Worm (Caenorhabditis elegans) whole organism, young adult: ENCODE results near the gene tbg-1.

ENCODE experiments used
- B0019.2 ChIP-seq: fragments of 200-800 bp; sonication (Bioruptor generic); conservative IDR thresholded peaks from 2 replicates; pipeline ENCODE4 v1.3.6; 2022; ENCODE audit warnings: missing genetic modification reagents, missing genetic modification characterization, missing compliant biosample characterization
- B0261.1 ChIP-seq: sonication (generic microtip); optimal IDR thresholded peaks from 2 replicates; lab custom pipeline; 2016; ENCODE audit warnings: mild to moderate bottlenecking, missing genetic modification characterization, moderate library complexity, missing compliant biosample characterization
- B0336.3 ChIP-seq: fragments of 200-800 bp; sonication (Bioruptor generic); IDR thresholded peaks from 2 replicates; pipeline ENCODE4 v1.3.6; 2022; ENCODE audit warnings: missing genetic modification characterization, missing compliant biosample characterization
- F10E7.11 ChIP-seq: sonication (generic microtip); optimal IDR thresholded peaks from 2 replicates; lab custom pipeline; 2017; ENCODE audit warnings: mild to moderate bottlenecking, missing genetic modification characterization, moderate library complexity, missing compliant biosample characterization
- F23B12.7 ChIP-seq: sonication (generic microtip); optimal IDR thresholded peaks from 2 replicates; lab custom pipeline; 2017; ENCODE audit warnings: missing genetic modification characterization, mild to moderate bottlenecking, missing compliant biosample characterization, antibody characterized with exemption, moderate library complexity; ENCODE audit not compliant: insufficient read depth
- F33H1.4 ChIP-seq: fragments of 200-800 bp; sonication (Bioruptor generic); IDR thresholded peaks from 2 replicates; pipeline ENCODE4 v1.3.6; 2022; ENCODE audit warnings: missing genetic modification reagents, missing genetic modification characterization, missing compliant biosample characterization
- F37B4.10 ChIP-seq: fragments of 200-800 bp; sonication (Bioruptor generic); IDR thresholded peaks from 2 replicates; pipeline ENCODE4 v1.3.6; 2022; ENCODE audit warnings: missing genetic modification characterization, missing compliant biosample characterization
- K12H6.12 ChIP-seq: fragments of 200-800 bp; sonication (Bioruptor generic); optimal IDR thresholded peaks from 2 replicates; lab custom pipeline; 2018; ENCODE audit warnings: mild to moderate bottlenecking, missing genetic modification characterization, missing compliant biosample characterization
- Y53F4B.3 ChIP-seq: fragments of 200-800 bp; sonication (Bioruptor generic); IDR thresholded peaks from 2 replicates; pipeline ENCODE4 v1.3.6; 2022; ENCODE audit warnings: missing genetic modification reagents, missing genetic modification characterization, missing compliant biosample characterization
- ama-1 ChIP-seq, 3 experiments: fragments of 150-350 bp in 1 of 3; sonication (generic microtip) in 2 of 3; optimal IDR thresholded peaks; 2 replicates each; lab custom pipeline; 2014 to 2018; ENCODE audit warnings: missing biosample characterization in 2 of 3, missing genetic modification characterization in 2 of 3, missing genetic modification reagents in 2 of 3
- atf-7 ChIP-seq: sonication (generic microtip); optimal IDR thresholded peaks from 2 replicates; lab custom pipeline; 2017; ENCODE audit warnings: mild to moderate bottlenecking, missing genetic modification characterization, missing compliant biosample characterization
- attf-5 ChIP-seq: fragments of 200-800 bp; sonication (Bioruptor generic); optimal IDR thresholded peaks from 2 replicates; lab custom pipeline; 2018; ENCODE audit warnings: mild to moderate bottlenecking, missing genetic modification characterization, missing compliant biosample characterization
- attf-6 ChIP-seq: fragments of 200-800 bp; sonication (Bioruptor generic); IDR thresholded peaks from 2 replicates; pipeline ENCODE4 v1.3.6; 2022; ENCODE audit warnings: missing genetic modification reagents, missing genetic modification characterization, missing compliant biosample characterization
- cebp-1 ChIP-seq, 2 experiments: fragments of 200-800 bp in 1 of 2; sonication (Bioruptor generic) in 1 of 2; sonication (generic microtip) in 1 of 2; IDR thresholded peaks in 1 of 2; optimal IDR thresholded peaks in 1 of 2; 2 replicates each; pipeline versions ENCODE4 v1.3.6 to Lab custom; 2017 to 2022; ENCODE audit warnings: missing compliant biosample characterization in 2 of 2, missing genetic modification characterization in 2 of 2, mild to moderate bottlenecking in 1 of 2, missing genetic modification reagents in 1 of 2, moderate library complexity in 1 of 2
- ceh-27 ChIP-seq: fragments of 200-800 bp; sonication (Bioruptor generic); optimal IDR thresholded peaks from 2 replicates; lab custom pipeline; 2018; ENCODE audit warnings: mild to moderate bottlenecking, missing genetic modification characterization, moderate library complexity, missing compliant biosample characterization
- dox-1 ChIP-seq: fragments of 200-800 bp; sonication (Bioruptor generic); IDR thresholded peaks from 2 replicates; pipeline ENCODE4 v1.3.6; 2022; ENCODE audit warnings: missing genetic modification reagents, missing genetic modification characterization, missing compliant biosample characterization
- ekl-4 ChIP-seq: fragments of 200-800 bp; sonication (Bioruptor generic); IDR thresholded peaks from 2 replicates; pipeline ENCODE4 v1.3.6; 2022; ENCODE audit warnings: missing genetic modification reagents, missing genetic modification characterization, missing compliant biosample characterization
- hmg-1.2 ChIP-seq: fragments of 200-800 bp; sonication (Bioruptor generic); IDR thresholded peaks from 2 replicates; pipeline ENCODE4 v1.3.6; 2022; ENCODE audit warnings: missing genetic modification reagents, missing genetic modification characterization, missing compliant biosample characterization
- hrde-1 ChIP-seq: sonication (generic microtip); optimal IDR thresholded peaks from 2 replicates; lab custom pipeline; 2016; ENCODE audit warnings: missing genetic modification characterization, mild to moderate bottlenecking, missing compliant biosample characterization, moderate library complexity, missing genotype, missing genetic modification reagents, borderline replicate concordance
- hsf-1 ChIP-seq: fragments of 200-800 bp; sonication (Bioruptor generic); IDR thresholded peaks from 2 replicates; pipeline ENCODE4 v1.3.6; 2022; ENCODE audit warnings: missing genetic modification reagents, missing genetic modification characterization, missing compliant biosample characterization
- let-526 ChIP-seq: fragments of 200-800 bp; sonication (Bioruptor generic); IDR thresholded peaks from 2 replicates; pipeline ENCODE4 v1.3.6; 2022; ENCODE audit warnings: missing genetic modification reagents, missing genetic modification characterization, missing compliant biosample characterization
- let-607 ChIP-seq, 2 experiments: fragments of 200-800 bp in 1 of 2; sonication (Bioruptor generic) in 1 of 2; sonication (generic microtip) in 1 of 2; optimal IDR thresholded peaks; 2 replicates each; lab custom pipeline; 2016 to 2018; ENCODE audit warnings: mild to moderate bottlenecking in 2 of 2, missing compliant biosample characterization in 2 of 2, missing genetic modification characterization in 2 of 2, moderate library complexity in 2 of 2, missing genotype in 1 of 2
- lin-35 ChIP-seq, 3 experiments: fragments of 150-350 bp in 2 of 3; sonication (generic microtip) in 1 of 3; optimal IDR thresholded peaks; 2 replicates each; lab custom pipeline; 2014 to 2018; ENCODE audit warnings: missing biosample characterization in 3 of 3, missing genetic modification characterization in 3 of 3, missing genetic modification reagents in 3 of 3
- lin-40 ChIP-seq: sonication (generic microtip); optimal IDR thresholded peaks from 2 replicates; lab custom pipeline; 2016; ENCODE audit warnings: missing genetic modification characterization, mild to moderate bottlenecking, missing compliant biosample characterization, missing genotype, missing genetic modification reagents
- lsl-1 ChIP-seq: fragments of 200-800 bp; sonication (Bioruptor generic); optimal IDR thresholded peaks from 2 replicates; lab custom pipeline; 2018; ENCODE audit warnings: mild to moderate bottlenecking, missing genetic modification characterization, moderate library complexity, missing compliant biosample characterization
- madf-3 ChIP-seq: fragments of 200-800 bp; sonication (Bioruptor generic); IDR thresholded peaks from 2 replicates; pipeline ENCODE4 v1.3.6; 2022; ENCODE audit warnings: missing genetic modification reagents, missing genetic modification characterization, missing compliant biosample characterization
- madf-6 ChIP-seq: fragments of 200-800 bp; sonication (Bioruptor generic); IDR thresholded peaks from 2 replicates; pipeline ENCODE4 v1.3.6; 2022; ENCODE audit warnings: missing genetic modification reagents, missing genetic modification characterization, missing compliant biosample characterization
- mcd-1 ChIP-seq: fragments of 200-800 bp; sonication (Bioruptor generic); IDR thresholded peaks from 2 replicates; pipeline ENCODE4 v1.3.6; 2022; ENCODE audit warnings: missing genetic modification reagents, missing genetic modification characterization, missing compliant biosample characterization
- mel-28 ChIP-seq: sonication (generic microtip); optimal IDR thresholded peaks from 2 replicates; lab custom pipeline; 2016; ENCODE audit warnings: borderline replicate concordance, mild to moderate bottlenecking, missing genetic modification characterization, missing compliant biosample characterization
- nfya-1 ChIP-seq: sonication (generic microtip); optimal IDR thresholded peaks from 2 replicates; lab custom pipeline; 2017; ENCODE audit warnings: antibody characterized with exemption, missing compliant biosample characterization, missing genetic modification characterization, borderline replicate concordance; ENCODE audit not compliant: insufficient read depth
- nhr-179 ChIP-seq: sonication (generic microtip); optimal IDR thresholded peaks from 2 replicates; lab custom pipeline; 2016; ENCODE audit warnings: mild to moderate bottlenecking, missing genetic modification characterization, missing compliant biosample characterization
- pbrm-1 ChIP-seq: fragments of 200-800 bp; sonication (Bioruptor generic); IDR thresholded peaks from 2 replicates; pipeline ENCODE4 v1.3.6; 2022; ENCODE audit warnings: missing genetic modification reagents, missing genetic modification characterization, missing compliant biosample characterization
- pha-4 ChIP-seq: fragments of 150-350 bp; sonication (generic microtip); optimal IDR thresholded peaks from 2 replicates; lab custom pipeline; 2014; ENCODE audit warnings: missing biosample characterization, missing genetic modification reagents, missing genetic modification characterization
- rec-8 ChIP-seq, 2 experiments: sonication (generic microtip); optimal IDR thresholded peaks; 2 replicates each; lab custom pipeline; 2016; ENCODE audit warnings: mild to moderate bottlenecking in 2 of 2, missing genetic modification characterization in 2 of 2, missing genetic modification reagents in 2 of 2, missing genotype in 2 of 2, missing biosample characterization in 1 of 2, missing compliant biosample characterization in 1 of 2, moderate library complexity in 1 of 2
- repo-1 ChIP-seq: sonication (generic microtip); optimal IDR thresholded peaks from 2 replicates; lab custom pipeline; 2017; ENCODE audit warnings: mild to moderate bottlenecking, missing genetic modification characterization, missing compliant biosample characterization
- rpc-1 ChIP-seq, 2 experiments: fragments of 150-350 bp in 1 of 2; sonication (generic microtip) in 1 of 2; optimal IDR thresholded peaks; 2 replicates each; lab custom pipeline; 2014 to 2018; ENCODE audit warnings: missing biosample characterization in 1 of 2, missing genetic modification characterization in 1 of 2, missing genetic modification reagents in 1 of 2, missing genotype in 1 of 2
- sdz-38 ChIP-seq: sonication (generic microtip); optimal IDR thresholded peaks from 2 replicates; lab custom pipeline; 2016; ENCODE audit warnings: missing genotype, missing genetic modification characterization, missing compliant biosample characterization
- sea-2 ChIP-seq: fragments of 200-800 bp; sonication (Bioruptor generic); IDR thresholded peaks from 2 replicates; pipeline ENCODE4 v1.3.6; 2022; ENCODE audit warnings: missing genetic modification characterization, missing compliant biosample characterization
- snpc-1.3 ChIP-seq: sonication (generic microtip); optimal IDR thresholded peaks from 2 replicates; lab custom pipeline; 2017; ENCODE audit warnings: missing genetic modification characterization, mild to moderate bottlenecking, missing compliant biosample characterization, antibody characterized with exemption, moderate library complexity, missing genotype, missing genetic modification reagents; ENCODE audit not compliant: insufficient read depth
- snpc-4 ChIP-seq, 5 experiments: fragments of 150-350 bp in 1 of 5; sonication (generic microtip) in 4 of 5; optimal IDR thresholded peaks; 2 replicates each; lab custom pipeline; 2014 to 2018; ENCODE audit warnings: missing genetic modification characterization in 5 of 5, missing biosample characterization in 3 of 5, antibody characterized with exemption in 2 of 5, mild to moderate bottlenecking in 2 of 5, missing compliant biosample characterization in 2 of 5, missing genotype in 2 of 5, moderate library complexity in 2 of 5, missing genetic modification reagents in 1 of 5
- tlf-1 ChIP-seq: fragments of 200-800 bp; sonication (Bioruptor generic); optimal IDR thresholded peaks from 2 replicates; lab custom pipeline; 2018; ENCODE audit warnings: mild to moderate bottlenecking, missing genetic modification characterization, missing compliant biosample characterization
- zfh-2 ChIP-seq: fragments of 200-800 bp; sonication (Bioruptor generic); conservative IDR thresholded peaks from 2 replicates; pipeline ENCODE4 v1.3.6; 2022; ENCODE audit warnings: missing genetic modification reagents, missing genetic modification characterization, missing compliant biosample characterization
- ztf-18 ChIP-seq: sonication (generic microtip); optimal IDR thresholded peaks from 2 replicates; lab custom pipeline; 2016; ENCODE audit warnings: missing genotype, mild to moderate bottlenecking, missing genetic modification characterization, missing compliant biosample characterization

Gene tbg-1

DNA sequence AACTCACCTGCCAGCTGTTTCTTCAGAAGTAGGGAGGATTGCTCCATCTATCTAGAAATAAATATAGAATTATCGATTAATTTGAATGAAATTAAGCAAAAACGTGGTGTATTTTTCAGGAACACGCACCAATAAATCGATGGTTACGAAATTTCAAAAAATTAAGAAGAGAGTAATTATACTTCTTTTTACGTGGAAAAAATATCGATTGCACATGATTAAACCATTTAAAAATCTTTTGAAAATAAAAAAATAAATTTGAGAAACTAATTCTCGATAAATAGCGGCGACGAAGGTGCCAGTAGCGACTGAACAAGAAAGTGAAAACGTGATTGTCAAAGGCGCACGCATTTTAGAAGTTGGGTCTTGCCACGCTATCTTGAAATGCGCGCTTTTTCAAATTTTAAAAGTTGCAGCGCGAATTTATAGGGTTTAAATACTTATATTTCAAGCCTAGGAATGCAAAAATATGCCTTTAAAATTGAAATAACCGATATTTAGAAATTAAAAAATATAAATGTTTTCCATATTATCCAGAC lies 2.2 kb upstream of the tbg-1 start, which contains the start of gene ubc-7 (continued):
- TF ChIP-seq hmg-1.2 (GFP tag; lab: Robert Waterston, UW) (peak; percentile 48), rec-8 (tag; optimal IDR thresholded peaks at IDR 0.05; lab: Kevin White, UChicago) (no peak), dox-1 (GFP tag; lab: Robert Waterston, UW) (peak; percentile 25; the same call in 1 of the 2 replicates), Y53F4B.3 (GFP tag; lab: Robert Waterston, UW) (no peak), ama-1 (optimal IDR thresholded peaks at IDR 0.05; lab: Kevin White, UChicago) (peak; percentile 51), ama-1 (GFP tag; optimal IDR thresholded peaks at IDR 0.05; lab: Kevin White, UChicago) (no peak), K12H6.12 (tag; lab: Kevin White, UChicago) (no peak), lsl-1 (GFP tag; lab: Kevin White, UChicago) (peak; percentile 69), snpc-1.3 (tag; lab: Kevin White, UChicago) (peak; percentile 22), F33H1.4 (GFP tag; lab: Robert Waterston, UW) (peak; percentile 97), tlf-1 (GFP tag; lab: Kevin White, UChicago) (peak; percentile 68), F23B12.7 (tag; lab: Kevin White, UChicago) (peak; percentile 68), ztf-18 (tag; lab: Kevin White, UChicago) (peak; percentile 48), pbrm-1 (GFP tag; lab: Robert Waterston, UW) (no peak), lin-40 (peak; percentile 52), attf-5 (GFP tag; lab: Kevin White, UChicago) (peak; percentile 72), ekl-4 (peak; percentile 76), snpc-4 (GFP tag; optimal IDR thresholded peaks at IDR 0.05; lab: Kevin White, UChicago) (no peak), snpc-4 (tag; optimal IDR thresholded peaks at IDR 0.05; lab: Kevin White, UChicago) (peak in 2 of 4 experiments; percentile 14 to 45), let-526 (GFP tag; lab: Robert Waterston, UW) (0 out of 2 replicates have a peak, but pooled peaks have one; percentile 6), madf-6 (GFP tag; lab: Robert Waterston, UW) (peak; percentile 96), B0019.2 (0 out of 2 replicates have a peak, but pooled peaks have one; percentile 3), lin-35 (GFP tag; optimal IDR thresholded peaks at IDR 0.05; lab: Kevin White, UChicago) (peak; percentile 50 to 91 (median 79)), mcd-1 (GFP tag; lab: Robert Waterston, UW) (peak; percentile 80), attf-6 (GFP tag; lab: Robert Waterston, UW) (no peak), madf-3 (GFP tag; lab: Robert Waterston, UW) (peak; percentile 30; the same call in 1 of the 2 replicates), atf-7 (tag; lab: Kevin White, UChicago) (peak; percentile 23), F37B4.10 (GFP tag; lab: Robert Waterston, UW) (no peak), rpc-1 (optimal IDR thresholded peaks at IDR 0.05; lab: Kevin White, UChicago) (no peak), rpc-1 (tag; optimal IDR thresholded peaks at IDR 0.05; lab: Kevin White, UChicago) (no peak), nfya-1 (tag; lab: Kevin White, UChicago) (no peak), B0336.3 (GFP tag; lab: Robert Waterston, UW) (peak; percentile 42; the same call in 1 of the 2 replicates), hsf-1 (GFP tag; lab: Robert Waterston, UW) (peak; percentile 79)

DNA sequence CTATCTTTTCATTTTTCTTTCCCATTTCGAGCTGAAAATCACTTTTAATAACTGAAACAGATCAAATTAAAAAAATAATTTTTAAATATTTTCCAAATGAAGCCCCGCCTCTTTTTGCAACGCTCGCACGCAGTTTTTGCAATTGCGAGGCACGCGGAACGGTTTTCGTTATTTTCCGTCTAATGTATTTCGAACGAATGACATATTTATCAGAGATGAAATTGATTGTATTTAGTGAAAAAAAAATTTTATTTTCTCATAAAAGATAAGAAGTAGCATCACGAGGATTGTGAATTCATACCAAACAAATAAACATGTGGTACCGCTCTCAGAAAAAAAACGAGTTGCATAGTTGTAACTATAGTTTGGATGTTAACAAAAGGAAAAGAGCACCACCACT lies 901 bp upstream of the tbg-1 start, which contains the start of gene rpac-19:
Gene rpac-19 (minus strand): TSS at position 31 of the 400 bp plus-strand sequence.
- peak; percentile 82 for TF ChIP-seq ekl-4
- no peak for TF ChIP-seq nhr-179 (tag; lab: Kevin White, UChicago)
- TF ChIP-seq sdz-38 = no peak
- peak; percentile 89 for TF ChIP-seq F10E7.11 (tag; lab: Kevin White, UChicago)
- peak; percentile 32 to 78 for TF ChIP-seq let-607 (tag; optimal IDR thresholded peaks at IDR 0.05; lab: Kevin White, UChicago)
- 0 out of 2 replicates have a peak, but pooled peaks have one; percentile 51 for TF ChIP-seq cebp-1 (GFP tag; IDR thresholded peaks at IDR 0.05; lab: Robert Waterston, UW)
- peak; percentile 83 for TF ChIP-seq cebp-1 (tag; optimal IDR thresholded peaks at IDR 0.05; lab: Kevin White, UChicago)
- TF ChIP-seq mel-28 (tag; lab: Kevin White, UChicago) = peak; percentile 30
- TF ChIP-seq pha-4 = peak; percentile 77
- peak; percentile 89 for TF ChIP-seq repo-1
- peak; percentile 80 for TF ChIP-seq madf-6 (GFP tag; lab: Robert Waterston, UW)
- peak; percentile 79 for TF ChIP-seq hrde-1
- no peak for TF ChIP-seq ceh-27 (GFP tag; lab: Kevin White, UChicago)
- TF ChIP-seq zfh-2 (GFP tag; lab: Robert Waterston, UW) = no peak
- TF ChIP-seq B0261.1 (tag; lab: Kevin White, UChicago) = no peak
- no peak for TF ChIP-seq sea-2 (GFP tag; lab: Robert Waterston, UW)
